Worm (Caenorhabditis elegans) whole organism, young adult: ENCODE data around the gene aptf-4.

ENCODE experiments used
- C06A6.2 ChIP-seq: fragments of 200-800 bp; sonication (Bioruptor generic); conservative IDR thresholded peaks from 2 replicates; pipeline ENCODE4 v1.3.6; 2022; ENCODE audit warnings: missing genetic modification characterization, missing compliant biosample characterization
- F22D6.2 ChIP-seq: sonication (generic microtip); optimal IDR thresholded peaks from 2 replicates; lab custom pipeline; 2016; ENCODE audit warnings: mild to moderate bottlenecking, missing genetic modification characterization, missing compliant biosample characterization
- F37B4.10 ChIP-seq: fragments of 200-800 bp; sonication (Bioruptor generic); IDR thresholded peaks from 2 replicates; pipeline ENCODE4 v1.3.6; 2022; ENCODE audit warnings: missing genetic modification characterization, missing compliant biosample characterization
- F39B2.1 ChIP-seq: fragments of 200-800 bp; sonication (Bioruptor generic); IDR thresholded peaks from 2 replicates; pipeline ENCODE4 v1.3.6; 2022; ENCODE audit warnings: missing genetic modification reagents, missing genetic modification characterization, missing compliant biosample characterization
- F49E8.2 ChIP-seq: sonication (generic microtip); optimal IDR thresholded peaks from 3 replicates; lab custom pipeline; 2017; ENCODE audit warnings: missing genetic modification characterization, mild to moderate bottlenecking, missing compliant biosample characterization, antibody characterized with exemption, moderate library complexity; ENCODE audit not compliant: insufficient read depth
- F52B5.7 ChIP-seq: sonication (generic microtip); optimal IDR thresholded peaks from 2 replicates; lab custom pipeline; 2016; ENCODE audit warnings: mild to moderate bottlenecking, missing genetic modification characterization, missing compliant biosample characterization
- F57A8.1 ChIP-seq: fragments of 200-800 bp; sonication (Bioruptor generic); optimal IDR thresholded peaks from 2 replicates; lab custom pipeline; 2018; ENCODE audit warnings: mild to moderate bottlenecking, missing genetic modification characterization, moderate library complexity, missing compliant biosample characterization
- K11D2.4 ChIP-seq: fragments of 200-800 bp; sonication (Bioruptor generic); IDR thresholded peaks from 2 replicates; pipeline ENCODE4 v1.3.6; 2022; ENCODE audit warnings: missing genetic modification reagents, missing genetic modification characterization, missing compliant biosample characterization
- Y53G8AR.9 ChIP-seq: fragments of 200-800 bp; sonication (Bioruptor generic); conservative IDR thresholded peaks from 2 replicates; pipeline ENCODE4 v1.3.6; 2022; ENCODE audit warnings: missing genetic modification reagents, missing genetic modification characterization, missing compliant biosample characterization
- athp-1 ChIP-seq: sonication (generic microtip); optimal IDR thresholded peaks from 2 replicates; lab custom pipeline; 2017; ENCODE audit warnings: mild to moderate bottlenecking, missing genetic modification characterization, missing compliant biosample characterization
- attf-5 ChIP-seq: fragments of 200-800 bp; sonication (Bioruptor generic); optimal IDR thresholded peaks from 2 replicates; lab custom pipeline; 2018; ENCODE audit warnings: mild to moderate bottlenecking, missing genetic modification characterization, missing compliant biosample characterization
- attf-6 ChIP-seq: fragments of 200-800 bp; sonication (Bioruptor generic); IDR thresholded peaks from 2 replicates; pipeline ENCODE4 v1.3.6; 2022; ENCODE audit warnings: missing genetic modification reagents, missing genetic modification characterization, missing compliant biosample characterization
- cebp-1 ChIP-seq, 2 experiments: fragments of 200-800 bp in 1 of 2; sonication (Bioruptor generic) in 1 of 2; sonication (generic microtip) in 1 of 2; IDR thresholded peaks in 1 of 2; optimal IDR thresholded peaks in 1 of 2; 2 replicates each; pipeline versions ENCODE4 v1.3.6 to Lab custom; 2017 to 2022; ENCODE audit warnings: missing compliant biosample characterization in 2 of 2, missing genetic modification characterization in 2 of 2, mild to moderate bottlenecking in 1 of 2, missing genetic modification reagents in 1 of 2, moderate library complexity in 1 of 2
- cebp-2 ChIP-seq: fragments of 200-800 bp; sonication (Bioruptor generic); IDR thresholded peaks from 2 replicates; pipeline ENCODE4 v1.3.6; 2022; ENCODE audit warnings: missing genetic modification characterization, missing compliant biosample characterization
- ceh-40 ChIP-seq: fragments of 200-800 bp; sonication (Bioruptor generic); IDR thresholded peaks from 2 replicates; pipeline ENCODE4 v1.3.6; 2022; ENCODE audit warnings: missing genetic modification characterization, missing compliant biosample characterization
- egl-44 ChIP-seq: fragments of 200-800 bp; sonication (Bioruptor generic); IDR thresholded peaks from 2 replicates; pipeline ENCODE4 v1.3.6; 2022; ENCODE audit warnings: missing genetic modification reagents, missing genetic modification characterization, missing compliant biosample characterization
- ekl-4 ChIP-seq: fragments of 200-800 bp; sonication (Bioruptor generic); IDR thresholded peaks from 2 replicates; pipeline ENCODE4 v1.3.6; 2022; ENCODE audit warnings: missing genetic modification reagents, missing genetic modification characterization, missing compliant biosample characterization
- gei-17 ChIP-seq: fragments of 200-800 bp; sonication (Bioruptor generic); optimal IDR thresholded peaks from 2 replicates; lab custom pipeline; 2018; ENCODE audit warnings: mild to moderate bottlenecking, missing genetic modification characterization, missing compliant biosample characterization
- him-1 ChIP-seq: sonication (generic microtip); optimal IDR thresholded peaks from 2 replicates; lab custom pipeline; 2016; ENCODE audit warnings: missing genotype, missing genetic modification reagents, missing genetic modification characterization, missing compliant biosample characterization
- hlh-26 ChIP-seq: fragments of 200-800 bp; sonication (Bioruptor generic); conservative IDR thresholded peaks from 2 replicates; pipeline ENCODE4 v1.3.6; 2022; ENCODE audit warnings: missing genetic modification reagents, missing genetic modification characterization, missing compliant biosample characterization
- hsf-1 ChIP-seq: fragments of 200-800 bp; sonication (Bioruptor generic); IDR thresholded peaks from 2 replicates; pipeline ENCODE4 v1.3.6; 2022; ENCODE audit warnings: missing genetic modification reagents, missing genetic modification characterization, missing compliant biosample characterization
- lin-35 ChIP-seq, 3 experiments: fragments of 150-350 bp in 2 of 3; sonication (generic microtip) in 1 of 3; optimal IDR thresholded peaks; 2 replicates each; lab custom pipeline; 2014 to 2018; ENCODE audit warnings: missing biosample characterization in 3 of 3, missing genetic modification characterization in 3 of 3, missing genetic modification reagents in 3 of 3
- madf-3 ChIP-seq: fragments of 200-800 bp; sonication (Bioruptor generic); IDR thresholded peaks from 2 replicates; pipeline ENCODE4 v1.3.6; 2022; ENCODE audit warnings: missing genetic modification reagents, missing genetic modification characterization, missing compliant biosample characterization
- madf-8 ChIP-seq: fragments of 200-800 bp; sonication (Bioruptor generic); conservative IDR thresholded peaks from 2 replicates; pipeline ENCODE4 v1.3.6; 2022; ENCODE audit warnings: missing genetic modification reagents, missing genetic modification characterization, missing compliant biosample characterization
- mes-4 ChIP-seq: sonication (generic microtip); optimal IDR thresholded peaks from 2 replicates; lab custom pipeline; 2016; ENCODE audit warnings: missing genotype, missing genetic modification characterization, missing compliant biosample characterization
- nfya-1 ChIP-seq: sonication (generic microtip); optimal IDR thresholded peaks from 2 replicates; lab custom pipeline; 2017; ENCODE audit warnings: antibody characterized with exemption, missing compliant biosample characterization, missing genetic modification characterization, borderline replicate concordance; ENCODE audit not compliant: insufficient read depth
- nfyb-1 ChIP-seq: fragments of 200-800 bp; sonication (Bioruptor generic); IDR thresholded peaks from 2 replicates; pipeline ENCODE4 v1.3.6; 2022; ENCODE audit warnings: missing genetic modification reagents, missing genetic modification characterization, missing compliant biosample characterization
- nhr-27 ChIP-seq: fragments of 200-800 bp; sonication (Bioruptor generic); optimal IDR thresholded peaks from 2 replicates; lab custom pipeline; 2018; ENCODE audit warnings: mild to moderate bottlenecking, missing genetic modification characterization, moderate library complexity, missing compliant biosample characterization
- nhr-80 ChIP-seq: sonication (generic microtip); optimal IDR thresholded peaks from 2 replicates; lab custom pipeline; 2016; ENCODE audit warnings: missing genetic modification characterization, missing compliant biosample characterization
- rec-8 ChIP-seq, 2 experiments: sonication (generic microtip); optimal IDR thresholded peaks; 2 replicates each; lab custom pipeline; 2016; ENCODE audit warnings: mild to moderate bottlenecking in 2 of 2, missing genetic modification characterization in 2 of 2, missing genetic modification reagents in 2 of 2, missing genotype in 2 of 2, missing biosample characterization in 1 of 2, missing compliant biosample characterization in 1 of 2, moderate library complexity in 1 of 2
- snpc-4 ChIP-seq, 5 experiments: fragments of 150-350 bp in 1 of 5; sonication (generic microtip) in 4 of 5; optimal IDR thresholded peaks; 2 replicates each; lab custom pipeline; 2014 to 2018; ENCODE audit warnings: missing genetic modification characterization in 5 of 5, missing biosample characterization in 3 of 5, antibody characterized with exemption in 2 of 5, mild to moderate bottlenecking in 2 of 5, missing compliant biosample characterization in 2 of 5, missing genotype in 2 of 5, moderate library complexity in 2 of 5, missing genetic modification reagents in 1 of 5
- tbx-9 ChIP-seq: sonication (generic microtip); optimal IDR thresholded peaks from 2 replicates; lab custom pipeline; 2016; ENCODE audit warnings: borderline replicate concordance, missing genetic modification characterization, inconsistent platforms, missing compliant biosample characterization
- tlf-1 ChIP-seq: fragments of 200-800 bp; sonication (Bioruptor generic); optimal IDR thresholded peaks from 2 replicates; lab custom pipeline; 2018; ENCODE audit warnings: mild to moderate bottlenecking, missing genetic modification characterization, missing compliant biosample characterization
- ztf-22 ChIP-seq: fragments of 200-800 bp; sonication (Bioruptor generic); optimal IDR thresholded peaks from 2 replicates; lab custom pipeline; 2018; ENCODE audit warnings: mild to moderate bottlenecking, missing genetic modification characterization, moderate library complexity, missing compliant biosample characterization
- ztf-25 ChIP-seq: fragments of 200-800 bp; sonication (Bioruptor generic); IDR thresholded peaks from 2 replicates; pipeline ENCODE4 v1.3.6; 2022; ENCODE audit warnings: missing genetic modification reagents, missing genetic modification characterization, missing compliant biosample characterization
- ztf-28 ChIP-seq: fragments of 200-800 bp; sonication (Bioruptor generic); IDR thresholded peaks from 2 replicates; pipeline ENCODE4 v1.3.6; 2022; ENCODE audit warnings: missing genetic modification reagents, missing genetic modification characterization, missing compliant biosample characterization
- ztf-6 ChIP-seq: fragments of 200-800 bp; sonication (Bioruptor generic); IDR thresholded peaks from 2 replicates; pipeline ENCODE4 v1.3.6; 2022; ENCODE audit warnings: missing genetic modification reagents, missing genetic modification characterization, missing compliant biosample characterization

The aptf-4 gene

DNA sequence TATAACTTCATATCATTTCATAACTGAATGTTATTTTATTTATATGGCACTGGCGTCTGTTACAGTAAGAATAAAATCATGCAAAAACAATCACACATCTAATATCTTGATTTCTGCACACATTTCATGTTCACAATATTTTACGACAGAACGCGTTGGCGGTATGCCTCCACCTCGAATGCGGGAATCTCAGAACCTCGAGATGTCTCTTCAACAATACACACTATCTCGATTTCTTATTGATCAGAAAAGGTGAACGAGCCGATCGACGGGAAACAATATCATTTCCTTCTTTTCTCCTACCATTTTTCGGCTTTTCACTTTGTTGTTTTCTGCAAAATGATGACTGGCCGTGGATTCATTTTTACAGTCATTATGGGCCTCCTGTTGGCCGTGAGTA, 16.9 kb downstream of the aptf-4 start, which contains the start of gene F28C6.10:
F28C6.10 (plus strand) TSS at position 301 of the 400 bp plus-strand sequence.
- TF ChIP-seq snpc-4 (GFP tag; optimal IDR thresholded peaks at IDR 0.05; lab: Kevin White, UChicago) = no peak
- no peak for TF ChIP-seq snpc-4 (tag; optimal IDR thresholded peaks at IDR 0.05; lab: Kevin White, UChicago)
- peak; percentile 28 for TF ChIP-seq him-1 (tag; lab: Kevin White, UChicago)

DNA sequence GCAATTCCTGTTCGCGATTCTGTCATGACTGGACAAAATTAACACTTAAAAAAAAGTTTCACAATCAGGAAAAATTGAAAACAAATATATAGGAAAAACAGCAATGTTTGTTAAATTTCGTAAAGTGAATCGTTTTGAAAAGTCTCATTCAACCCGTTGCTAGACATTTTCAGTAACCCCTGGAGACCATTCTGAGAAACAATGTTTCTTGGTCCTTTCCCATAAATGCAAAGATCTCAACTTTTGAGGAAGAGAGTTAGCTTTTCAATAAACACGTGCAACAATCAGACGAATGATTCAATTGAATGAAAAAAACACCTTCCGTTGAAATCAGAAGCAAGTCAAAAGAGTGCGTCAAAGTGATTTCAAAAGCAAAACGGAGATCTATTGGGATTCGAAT, 19.3 kb downstream of the aptf-4 start, which contains the start of gene F28C6.9:
F28C6.9 (minus strand) TSS at position 101 of the 400 bp plus-strand sequence.
- no peak for TF ChIP-seq attf-6 (GFP tag; lab: Robert Waterston, UW)
- TF ChIP-seq Y53G8AR.9 (GFP tag; lab: Robert Waterston, UW) = no peak
- no peak for TF ChIP-seq ztf-28
- no peak for TF ChIP-seq mes-4 (tag; lab: Kevin White, UChicago)
- no peak for TF ChIP-seq egl-44 (GFP tag; lab: Robert Waterston, UW)
- TF ChIP-seq athp-1 = no peak
- TF ChIP-seq C06A6.2 = no peak
- TF ChIP-seq attf-5 (GFP tag; lab: Kevin White, UChicago) = no peak
- TF ChIP-seq F39B2.1 = no peak
- TF ChIP-seq nhr-80 (tag; lab: Kevin White, UChicago) = no peak
- no peak for TF ChIP-seq rec-8 (tag; optimal IDR thresholded peaks at IDR 0.05; lab: Kevin White, UChicago)
- no peak for TF ChIP-seq F57A8.1 (GFP tag; lab: Kevin White, UChicago)
- no peak for TF ChIP-seq F49E8.2 (tag; lab: Kevin White, UChicago)
- TF ChIP-seq F52B5.7 (tag; lab: Kevin White, UChicago) = no peak

DNA sequence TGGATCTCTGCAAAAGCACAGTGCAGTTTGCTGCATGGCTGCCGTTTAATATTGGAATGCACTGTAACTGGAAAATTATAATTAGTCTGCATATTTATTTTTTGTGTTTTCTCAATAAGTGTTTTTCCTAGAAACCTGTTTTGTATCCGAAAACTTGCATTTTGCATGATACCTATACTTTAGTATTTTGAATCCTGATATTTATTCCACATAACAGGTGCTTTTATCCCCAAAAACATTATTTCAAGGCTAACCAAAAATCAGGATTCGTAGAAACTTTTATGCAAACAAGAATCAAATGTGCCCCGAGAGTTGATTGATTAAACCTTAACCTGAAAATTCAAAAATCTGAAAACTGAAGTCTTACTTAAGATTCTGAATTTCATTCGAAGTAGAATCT, 19.8 kb downstream of the aptf-4 start:
- no peak for TF ChIP-seq nfyb-1 (GFP tag; lab: Robert Waterston, UW)
- no peak for TF ChIP-seq F57A8.1 (GFP tag; lab: Kevin White, UChicago)
- TF ChIP-seq K11D2.4 (GFP tag; lab: Robert Waterston, UW) = no peak
- no peak for TF ChIP-seq F22D6.2 (tag; lab: Kevin White, UChicago)
- no peak for TF ChIP-seq lin-35 (GFP tag; optimal IDR thresholded peaks at IDR 0.05; lab: Kevin White, UChicago)
- TF ChIP-seq ztf-25 (GFP tag; lab: Robert Waterston, UW) = no peak
- TF ChIP-seq hsf-1 (GFP tag; lab: Robert Waterston, UW) = no peak
- no peak for TF ChIP-seq madf-3 (GFP tag; lab: Robert Waterston, UW)
- TF ChIP-seq ceh-40 (GFP tag; lab: Robert Waterston, UW) = no peak
- no peak for TF ChIP-seq rec-8 (tag; optimal IDR thresholded peaks at IDR 0.05; lab: Kevin White, UChicago)
- no peak for TF ChIP-seq him-1 (tag; lab: Kevin White, UChicago)
- no peak for TF ChIP-seq madf-8 (GFP tag; lab: Robert Waterston, UW)
- TF ChIP-seq cebp-2 (GFP tag; lab: Robert Waterston, UW) = no peak
- no peak for TF ChIP-seq hlh-26 (GFP tag; lab: Robert Waterston, UW)
- TF ChIP-seq ztf-22 (GFP tag; lab: Kevin White, UChicago) = no peak
- no peak for TF ChIP-seq snpc-4 (GFP tag; optimal IDR thresholded peaks at IDR 0.05; lab: Kevin White, UChicago)
- no peak for TF ChIP-seq snpc-4 (tag; optimal IDR thresholded peaks at IDR 0.05; lab: Kevin White, UChicago)
- no peak for TF ChIP-seq Y53G8AR.9 (GFP tag; lab: Robert Waterston, UW)
- no peak for TF ChIP-seq ztf-6
- TF ChIP-seq mes-4 (tag; lab: Kevin White, UChicago) = no peak
- no peak for TF ChIP-seq tbx-9 (tag; lab: Kevin White, UChicago)

DNA sequence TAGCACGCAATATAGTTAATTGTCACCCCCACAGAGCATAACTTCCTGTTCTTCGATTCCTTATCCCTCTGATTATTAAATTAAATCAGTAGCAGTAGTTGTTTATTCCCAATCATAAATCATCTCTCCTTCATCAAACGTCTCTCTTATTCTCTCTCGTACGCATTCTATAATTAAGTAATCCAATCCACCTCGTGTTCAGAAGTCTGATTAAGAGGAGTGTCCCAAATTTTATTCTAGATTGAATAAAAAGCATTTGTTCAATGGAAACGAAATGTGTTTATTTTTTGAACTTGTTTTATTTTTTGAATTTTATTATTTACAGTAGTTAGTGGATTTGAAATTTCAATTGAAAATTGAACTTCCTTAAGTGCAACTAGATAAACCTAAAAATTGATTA, 20.5 kb downstream of the aptf-4 start:
- TF ChIP-seq ekl-4 (no peak), nhr-27 (tag; lab: Kevin White, UChicago) (no peak), him-1 (tag; lab: Kevin White, UChicago) (no peak), F37B4.10 (GFP tag; lab: Robert Waterston, UW) (no peak), gei-17 (GFP tag; lab: Kevin White, UChicago) (no peak), nfya-1 (no peak), tlf-1 (GFP tag; lab: Kevin White, UChicago) (no peak), cebp-1 (GFP tag; IDR thresholded peaks at IDR 0.05; lab: Robert Waterston, UW) (no peak), cebp-1 (tag; optimal IDR thresholded peaks at IDR 0.05; lab: Kevin White, UChicago) (no peak)
